Fruit fly (Drosophila melanogaster) whole organism, adult: ENCODE measurements around the gene CanB.

ENCODE experiments used
- CG11617 ChIP-seq: fragments of 200-800 bp; sonication (Bioruptor generic); optimal IDR thresholded peaks from 2 replicates; lab custom pipeline; 2017; ENCODE audit warnings: mild to moderate bottlenecking, missing biosample characterization, missing genetic modification reagents, missing genetic modification characterization
- CG14711 ChIP-seq: fragments of 200-800 bp; sonication (Bioruptor generic); optimal IDR thresholded peaks from 2 replicates; lab custom pipeline; 2018; ENCODE audit warnings: missing biosample characterization, mild to moderate bottlenecking, missing genetic modification characterization, moderate library complexity
- CG33017 ChIP-seq: fragments of 200-800 bp; sonication (Bioruptor generic); optimal IDR thresholded peaks from 2 replicates; lab custom pipeline; 2018; ENCODE audit warnings: missing biosample characterization, mild to moderate bottlenecking, missing genetic modification characterization, moderate library complexity
- CG5204 ChIP-seq: fragments of 200-800 bp; sonication (Bioruptor generic); optimal IDR thresholded peaks from 2 replicates; lab custom pipeline; 2016; ENCODE audit warnings: missing biosample characterization, missing genetic modification characterization
- CG7045 ChIP-seq: fragments of 200-800 bp; sonication (Bioruptor generic); optimal IDR thresholded peaks from 2 replicates; lab custom pipeline; 2017; ENCODE audit warnings: missing biosample characterization, mild to moderate bottlenecking, missing genetic modification characterization
- Mnt ChIP-seq: fragments of 200-800 bp; sonication (Bioruptor generic); optimal IDR thresholded peaks from 2 replicates; lab custom pipeline; 2016; ENCODE audit warnings: missing biosample characterization, mild to moderate bottlenecking, missing genetic modification characterization
- bab1 ChIP-seq: fragments of 200-800 bp; sonication (Bioruptor generic); optimal IDR thresholded peaks from 3 replicates; lab custom pipeline; 2019; ENCODE audit warnings: missing biosample characterization, mild to moderate bottlenecking, missing genetic modification characterization, moderate library complexity
- kay ChIP-seq: fragments of 200-800 bp; sonication (Bioruptor generic); peaks from one replicate; lab custom pipeline; 2016; ENCODE audit warnings: missing biosample characterization, missing genetic modification characterization, borderline replicate concordance
- ovo ChIP-seq: fragments of 200-800 bp; sonication (Bioruptor generic); optimal IDR thresholded peaks from 2 replicates; lab custom pipeline; 2016; ENCODE audit warnings: missing biosample characterization, missing genetic modification characterization

DNA sequence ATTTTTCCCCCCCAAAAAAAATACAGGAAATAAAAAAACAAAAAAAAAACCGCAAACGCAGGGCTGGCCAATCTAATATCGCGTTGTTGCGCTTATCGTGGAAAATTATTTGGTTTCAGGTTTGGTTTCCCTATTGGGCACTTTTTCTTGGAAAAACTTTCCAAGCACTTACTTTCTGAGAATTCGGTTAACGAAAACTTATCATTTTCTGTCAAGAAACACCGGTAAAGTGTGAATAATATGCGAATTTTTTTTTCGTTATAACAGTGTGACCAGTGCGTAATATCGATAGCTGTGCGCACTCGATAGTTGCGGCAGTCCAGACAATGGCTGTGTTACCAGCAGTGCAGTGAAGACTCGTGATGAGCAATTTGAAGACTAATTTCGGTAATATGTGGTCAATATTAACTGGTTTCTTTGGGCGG lies 9.8 kb upstream of the CanB start, which contains the start of gene Rnp4F:
- TF ChIP-seq CG11617 = peak; percentile 87
- TF ChIP-seq ovo (GFP tag; lab: Kevin White, UChicago) = peak; percentile 77
- peak; percentile 58 for TF ChIP-seq CG14711
- peak; percentile 85 for TF ChIP-seq bab1 (GFP tag; lab: Kevin White, UChicago)
- TF ChIP-seq CG5204 (GFP tag; lab: Kevin White, UChicago) = peak; percentile 64
- TF ChIP-seq CG33017 (tag; lab: Kevin White, UChicago) = peak; percentile 3
- TF ChIP-seq Mnt (GFP tag; lab: Kevin White, UChicago) = peak; percentile 84
- no peak for TF ChIP-seq kay (GFP tag; lab: Kevin White, UChicago)
- peak; percentile 28 for TF ChIP-seq CG7045 (GFP tag; lab: Kevin White, UChicago)
